Worm (Caenorhabditis elegans) whole organism, young adult: ENCODE results near the gene hlh-27.

Experiments used
- F55B11.4 ChIP-seq: sonication (generic microtip); optimal IDR thresholded peaks from 2 replicates; lab custom pipeline; 2016; ENCODE audit warnings: missing compliant biosample characterization, missing genetic modification characterization, borderline replicate concordance; ENCODE audit not compliant: insufficient read depth
- F57C9.4 ChIP-seq: sonication (generic microtip); optimal IDR thresholded peaks from 2 replicates; lab custom pipeline; 2017; ENCODE audit warnings: mild to moderate bottlenecking, missing genetic modification characterization, missing compliant biosample characterization
- T07F8.4 ChIP-seq: sonication (generic microtip); optimal IDR thresholded peaks from 2 replicates; lab custom pipeline; 2016; ENCODE audit warnings: mild to moderate bottlenecking, missing genetic modification characterization, moderate library complexity, missing compliant biosample characterization
- T26A5.8 ChIP-seq: sonication (generic microtip); optimal IDR thresholded peaks from 2 replicates; lab custom pipeline; 2016; ENCODE audit warnings: missing genetic modification characterization, missing compliant biosample characterization
- ZK185.1 ChIP-seq: sonication (generic microtip); optimal IDR thresholded peaks from 2 replicates; lab custom pipeline; 2016; ENCODE audit warnings: mild to moderate bottlenecking, missing genetic modification characterization, missing compliant biosample characterization; ENCODE audit not compliant: poor library complexity, severe bottlenecking
- attf-3 ChIP-seq: fragments of 200-800 bp; sonication (Bioruptor generic); conservative IDR thresholded peaks from 2 replicates; pipeline ENCODE4 v1.3.6; 2022; ENCODE audit warnings: missing genetic modification reagents, missing genetic modification characterization, missing compliant biosample characterization
- ceh-91 ChIP-seq: fragments of 200-800 bp; sonication (Bioruptor generic); IDR thresholded peaks from 2 replicates; pipeline ENCODE4 v1.3.6; 2022; ENCODE audit warnings: missing genetic modification reagents, missing genetic modification characterization, missing compliant biosample characterization
- dpl-1 ChIP-seq: fragments of 150-350 bp; optimal IDR thresholded peaks from 2 replicates; lab custom pipeline; 2014; ENCODE audit warnings: missing biosample characterization, missing genetic modification reagents, missing genetic modification characterization
- efl-1 ChIP-seq: fragments of 150-350 bp; optimal IDR thresholded peaks from 2 replicates; lab custom pipeline; 2014; ENCODE audit warnings: missing biosample characterization, missing genetic modification reagents, missing genetic modification characterization
- egl-18 ChIP-seq: fragments of 200-800 bp; sonication (Bioruptor generic); IDR thresholded peaks from 2 replicates; pipeline ENCODE4 v1.3.6; 2022; ENCODE audit warnings: missing genetic modification reagents, missing genetic modification characterization, missing compliant biosample characterization
- egrh-3 ChIP-seq: fragments of 200-800 bp; sonication (Bioruptor generic); IDR thresholded peaks from 2 replicates; pipeline ENCODE4 v1.3.6; 2022; ENCODE audit warnings: missing genetic modification reagents, missing genetic modification characterization, missing compliant biosample characterization
- ets-4 ChIP-seq: fragments of 200-800 bp; sonication (Bioruptor generic); optimal IDR thresholded peaks from 2 replicates; lab custom pipeline; 2018; ENCODE audit warnings: mild to moderate bottlenecking, missing genetic modification characterization, missing compliant biosample characterization
- hmg-1.2 ChIP-seq: fragments of 200-800 bp; sonication (Bioruptor generic); IDR thresholded peaks from 2 replicates; pipeline ENCODE4 v1.3.6; 2022; ENCODE audit warnings: missing genetic modification reagents, missing genetic modification characterization, missing compliant biosample characterization
- hsf-1 ChIP-seq: fragments of 200-800 bp; sonication (Bioruptor generic); IDR thresholded peaks from 2 replicates; pipeline ENCODE4 v1.3.6; 2022; ENCODE audit warnings: missing genetic modification reagents, missing genetic modification characterization, missing compliant biosample characterization
- lir-1 ChIP-seq: fragments of 200-800 bp; sonication (Bioruptor generic); conservative IDR thresholded peaks from 2 replicates; pipeline ENCODE4 v1.3.6; 2022; ENCODE audit warnings: missing genetic modification reagents, missing genetic modification characterization, missing compliant biosample characterization
- madf-10 ChIP-seq: sonication (generic microtip); optimal IDR thresholded peaks from 2 replicates; lab custom pipeline; 2016; ENCODE audit warnings: mild to moderate bottlenecking, missing genetic modification characterization, missing compliant biosample characterization
- nfya-2 ChIP-seq: fragments of 200-800 bp; sonication (Bioruptor generic); IDR thresholded peaks from 2 replicates; pipeline ENCODE4 v1.3.6; 2022; ENCODE audit warnings: missing genetic modification reagents, missing genetic modification characterization, missing compliant biosample characterization
- nfyb-1 ChIP-seq: fragments of 200-800 bp; sonication (Bioruptor generic); IDR thresholded peaks from 2 replicates; pipeline ENCODE4 v1.3.6; 2022; ENCODE audit warnings: missing genetic modification reagents, missing genetic modification characterization, missing compliant biosample characterization
- nhr-120 ChIP-seq: fragments of 200-800 bp; sonication (Bioruptor generic); IDR thresholded peaks from 2 replicates; pipeline ENCODE4 v1.3.6; 2022; ENCODE audit warnings: missing genetic modification characterization, missing compliant biosample characterization
- nhr-179 ChIP-seq: sonication (generic microtip); optimal IDR thresholded peaks from 2 replicates; lab custom pipeline; 2016; ENCODE audit warnings: mild to moderate bottlenecking, missing genetic modification characterization, missing compliant biosample characterization
- nhr-80 ChIP-seq: sonication (generic microtip); optimal IDR thresholded peaks from 2 replicates; lab custom pipeline; 2016; ENCODE audit warnings: missing genetic modification characterization, missing compliant biosample characterization
- nhr-90 ChIP-seq: sonication (generic microtip); optimal IDR thresholded peaks from 2 replicates; lab custom pipeline; 2016; ENCODE audit warnings: missing genotype, mild to moderate bottlenecking, missing genetic modification characterization, missing compliant biosample characterization
- pbrm-1 ChIP-seq: fragments of 200-800 bp; sonication (Bioruptor generic); IDR thresholded peaks from 2 replicates; pipeline ENCODE4 v1.3.6; 2022; ENCODE audit warnings: missing genetic modification reagents, missing genetic modification characterization, missing compliant biosample characterization
- snpc-1.3 ChIP-seq: sonication (generic microtip); optimal IDR thresholded peaks from 2 replicates; lab custom pipeline; 2017; ENCODE audit warnings: missing genetic modification characterization, mild to moderate bottlenecking, missing compliant biosample characterization, antibody characterized with exemption, moderate library complexity, missing genotype, missing genetic modification reagents; ENCODE audit not compliant: insufficient read depth
- snpc-3.4 ChIP-seq: sonication (generic microtip); optimal IDR thresholded peaks from 2 replicates; lab custom pipeline; 2017; ENCODE audit warnings: missing genetic modification characterization, mild to moderate bottlenecking, missing compliant biosample characterization, antibody characterized with exemption, moderate library complexity, missing genotype, missing genetic modification reagents
- sptf-2 ChIP-seq: fragments of 200-800 bp; sonication (Bioruptor generic); optimal IDR thresholded peaks from 2 replicates; lab custom pipeline; 2018; ENCODE audit warnings: mild to moderate bottlenecking, missing genetic modification characterization, missing compliant biosample characterization
- tbp1 ChIP-seq: fragments of 200-800 bp; sonication (Bioruptor generic); optimal IDR thresholded peaks from 2 replicates; lab custom pipeline; 2018; ENCODE audit warnings: mild to moderate bottlenecking, missing genetic modification characterization, missing compliant biosample characterization
- tbx-9 ChIP-seq: sonication (generic microtip); optimal IDR thresholded peaks from 2 replicates; lab custom pipeline; 2016; ENCODE audit warnings: borderline replicate concordance, missing genetic modification characterization, inconsistent platforms, missing compliant biosample characterization
- unc-62 ChIP-seq: fragments of 150-350 bp; optimal IDR thresholded peaks from 2 replicates; lab custom pipeline; 2014; ENCODE audit warnings: missing biosample characterization, missing genetic modification reagents, missing genetic modification characterization
- ztf-18 ChIP-seq: sonication (generic microtip); optimal IDR thresholded peaks from 2 replicates; lab custom pipeline; 2016; ENCODE audit warnings: missing genotype, mild to moderate bottlenecking, missing genetic modification characterization, missing compliant biosample characterization
- ztf-28 ChIP-seq: fragments of 200-800 bp; sonication (Bioruptor generic); IDR thresholded peaks from 2 replicates; pipeline ENCODE4 v1.3.6; 2022; ENCODE audit warnings: missing genetic modification reagents, missing genetic modification characterization, missing compliant biosample characterization

The hlh-27 gene

ce11 chrII:5527841-5528240 lies 12.2 kb downstream of the hlh-27 start, which contains the start of gene ZK177.1:
TSS of gene ZK177.1 (plus strand) at chrII:5528141.
- peak; percentile 13 for TF ChIP-seq efl-1 (GFP tag; lab: Kevin White, UChicago)
- TF ChIP-seq madf-10 (tag; lab: Kevin White, UChicago), result no peak
- TF ChIP-seq, all 124 proteins: peak for 1

- TF ChIP-seq nhr-179 (tag; lab: Kevin White, UChicago) (no peak), nfyb-1 (GFP tag; lab: Robert Waterston, UW) (no peak), unc-62 (GFP tag; lab: Kevin White, UChicago) (no peak), tbx-9 (tag; lab: Kevin White, UChicago) (no peak), pbrm-1 (GFP tag; lab: Robert Waterston, UW) (no peak)
These were observed 14.7 kb downstream of the hlh-27 start, which contains the start of gene tbx-35 for ce11 chrII:5525297-5525696. TSS of gene tbx-35 (minus strand) at chrII:5525397.

ce11 chrII:5522637-5523036 lies 17.4 kb downstream of the hlh-27 start, which contains the start of gene ZK177.11:
TSS of gene ZK177.11 (plus strand) at chrII:5522937.
- TF ChIP-seq dpl-1 (GFP tag; lab: Kevin White, UChicago), result no peak

ce11 chrII:5521411-5521810 lies 18.6 kb downstream of the hlh-27 start, which contains the start of gene ZK177.12:
TSS of gene ZK177.12 (plus strand) at chrII:5521711.
- TF ChIP-seq tbp1 (GFP tag; lab: Kevin White, UChicago), result no peak
- TF ChIP-seq ets-4 (GFP tag; lab: Kevin White, UChicago), result no peak

ce11 chrII:5518910-5519309 lies 21.1 kb downstream of the hlh-27 start, which contains the start of gene ZK177.2:
TSS of gene ZK177.2 (plus strand) at chrII:5519210.
- no peak for TF ChIP-seq ZK185.1
- TF ChIP-seq efl-1 (GFP tag; lab: Kevin White, UChicago), result no peak
- no peak for TF ChIP-seq T26A5.8
- TF ChIP-seq ztf-28 (GFP tag; lab: Robert Waterston, UW), result no peak
- no peak for TF ChIP-seq nhr-120
- TF ChIP-seq snpc-1.3, result no peak
- TF ChIP-seq attf-3 (GFP tag; lab: Robert Waterston, UW), result no peak
- TF ChIP-seq nfya-2 (GFP tag; lab: Robert Waterston, UW), result no peak
- no peak for TF ChIP-seq sptf-2 (GFP tag; lab: Kevin White, UChicago)
- no peak for TF ChIP-seq T07F8.4 (tag; lab: Kevin White, UChicago)
- TF ChIP-seq pbrm-1 (GFP tag; lab: Robert Waterston, UW), result no peak
- no peak for TF ChIP-seq nhr-80 (tag; lab: Kevin White, UChicago)
- no peak for TF ChIP-seq F57C9.4 (tag; lab: Kevin White, UChicago)
- TF ChIP-seq hsf-1, result no peak
- no peak for TF ChIP-seq ztf-18 (tag; lab: Kevin White, UChicago)
- TF ChIP-seq, all 124 proteins: peak for 0

- TF ChIP-seq nhr-90 (no peak), egrh-3 (GFP tag; lab: Robert Waterston, UW) (no peak), lir-1 (GFP tag; lab: Robert Waterston, UW) (no peak), ceh-91 (GFP tag; lab: Robert Waterston, UW) (no peak), egl-18 (GFP tag; lab: Robert Waterston, UW) (no peak), hmg-1.2 (no peak), F55B11.4 (tag; lab: Kevin White, UChicago) (no peak), snpc-3.4 (tag; lab: Kevin White, UChicago) (no peak)
These were observed 22.0 kb downstream of the hlh-27 start for ce11 chrII:5518055-5518454.
